Fruit fly (Drosophila melanogaster) whole organism, embryonic: ENCODE data around the gene BckdhA.

ENCODE experiments used
- Aef1 ChIP-seq: fragments of 200-800 bp; sonication (Bioruptor generic); IDR thresholded peaks from 3 replicates; pipeline ENCODE4 v1.3.6; 2022; ENCODE audit warnings: missing biosample characterization, missing genetic modification characterization
- Atf-2 ChIP-seq: fragments of 200-800 bp; sonication (Bioruptor generic); optimal IDR thresholded peaks from 2 replicates; lab custom pipeline; 2016; ENCODE audit warnings: missing biosample characterization, missing genetic modification characterization
- CG11560 ChIP-seq: fragments of 200-800 bp; sonication (Bioruptor generic); IDR thresholded peaks from 3 replicates; pipeline ENCODE4 v1.3.6; 2022; ENCODE audit warnings: missing biosample characterization, missing genetic modification characterization
- CG12942 ChIP-seq: fragments of 200-800 bp; sonication (Bioruptor generic); optimal IDR thresholded peaks from 3 replicates; lab custom pipeline; 2016; ENCODE audit warnings: missing biosample characterization, missing genetic modification characterization
- CG15269 ChIP-seq: fragments of 200-800 bp; sonication (Bioruptor generic); optimal IDR thresholded peaks from 2 replicates; lab custom pipeline; 2018; ENCODE audit warnings: missing biosample characterization, mild to moderate bottlenecking, missing genetic modification characterization, moderate library complexity
- CG15514 ChIP-seq: fragments of 200-800 bp; sonication (Bioruptor generic); optimal IDR thresholded peaks from 3 replicates; lab custom pipeline; 2017; ENCODE audit warnings: missing biosample characterization, missing genetic modification characterization, mild to moderate bottlenecking, moderate library complexity, missing genetic modification reagents
- CG16815 ChIP-seq: fragments of 200-800 bp; sonication (Bioruptor generic); optimal IDR thresholded peaks from 3 replicates; lab custom pipeline; 2017; ENCODE audit warnings: missing biosample characterization, mild to moderate bottlenecking, missing genetic modification characterization
- CG17361 ChIP-seq: fragments of 200-800 bp; sonication (Bioruptor generic); IDR thresholded peaks from 3 replicates; pipeline ENCODE4 v1.3.6; 2022; ENCODE audit warnings: missing biosample characterization, missing genetic modification characterization
- CG18011 ChIP-seq: fragments of 200-800 bp; sonication (Bioruptor generic); optimal IDR thresholded peaks from 2 replicates; lab custom pipeline; 2017; ENCODE audit warnings: missing biosample characterization, missing genetic modification characterization, mild to moderate bottlenecking, moderate library complexity, missing genotype
- CG31224 ChIP-seq: fragments of 200-800 bp; sonication (Bioruptor generic); IDR thresholded peaks from 2 replicates; pipeline ENCODE4 v1.3.6; 2022; ENCODE audit warnings: missing biosample characterization, missing genetic modification characterization
- CG32532 ChIP-seq: fragments of 200-800 bp; sonication (Bioruptor generic); IDR thresholded peaks from 2 replicates; pipeline ENCODE4 v1.3.6; 2022; ENCODE audit warnings: missing biosample characterization, missing genetic modification characterization
- CG34376 ChIP-seq: fragments of 200-800 bp; sonication (Bioruptor generic); optimal IDR thresholded peaks from 2 replicates; lab custom pipeline; 2018; ENCODE audit warnings: missing biosample characterization, mild to moderate bottlenecking, missing genetic modification characterization
- CG3847 ChIP-seq: fragments of 200-800 bp; sonication (Bioruptor generic); IDR thresholded peaks from 2 replicates; pipeline ENCODE4 v1.3.6; 2022; ENCODE audit warnings: missing biosample characterization, missing genetic modification characterization
- CG5245 ChIP-seq: fragments of 200-800 bp; sonication (Bioruptor generic); optimal IDR thresholded peaks from 3 replicates; lab custom pipeline; 2016; ENCODE audit warnings: missing biosample characterization, missing genetic modification characterization
- CG6689 ChIP-seq: fragments of 200-800 bp; sonication (Bioruptor generic); IDR thresholded peaks from 2 replicates; pipeline ENCODE4 v1.3.6; 2022; ENCODE audit warnings: missing biosample characterization, missing genetic modification characterization
- CG6765 ChIP-seq: fragments of 200-800 bp; sonication (Bioruptor generic); optimal IDR thresholded peaks from 3 replicates; lab custom pipeline; 2017; ENCODE audit warnings: missing biosample characterization, mild to moderate bottlenecking, missing genetic modification characterization
- CG7987 ChIP-seq: fragments of 200-800 bp; sonication (Bioruptor generic); optimal IDR thresholded peaks from 2 replicates; lab custom pipeline; 2018; ENCODE audit warnings: missing biosample characterization, mild to moderate bottlenecking, missing genetic modification characterization, moderate library complexity
- CG8281 ChIP-seq: fragments of 200-800 bp; sonication (Bioruptor generic); optimal IDR thresholded peaks from 2 replicates; lab custom pipeline; 2018; ENCODE audit warnings: missing biosample characterization, mild to moderate bottlenecking, missing genetic modification characterization, moderate library complexity
- CoRest ChIP-seq: fragments of 200-800 bp; sonication (Bioruptor generic); optimal IDR thresholded peaks from 3 replicates; lab custom pipeline; 2018; ENCODE audit warnings: missing biosample characterization, mild to moderate bottlenecking, missing genetic modification characterization, moderate library complexity
- D19B ChIP-seq: fragments of 200-800 bp; sonication (Bioruptor generic); optimal IDR thresholded peaks from 2 replicates; lab custom pipeline; 2017; ENCODE audit warnings: missing biosample characterization, mild to moderate bottlenecking, missing genetic modification characterization
- Dbx ChIP-seq: fragments of 200-800 bp; sonication (Bioruptor generic); IDR thresholded peaks from 3 replicates; pipeline ENCODE4 v1.3.6; 2022; ENCODE audit warnings: missing biosample characterization, missing genetic modification characterization
- Dfd ChIP-seq, 2 experiments: fragments of >200 bp; optimal IDR thresholded peaks; 2 replicates each; lab custom pipeline; 2017; ENCODE audit warnings: missing biosample characterization in 2 of 2, missing genetic modification characterization in 2 of 2
- Dll ChIP-seq: fragments of 200-800 bp; sonication (Bioruptor generic); IDR thresholded peaks from 4 replicates; pipeline ENCODE4 v1.3.6; 2022; ENCODE audit warnings: missing biosample characterization, missing genetic modification characterization; ENCODE audit not compliant: partially characterized antibody
- Doc2 ChIP-seq: fragments of 200-800 bp; sonication (Bioruptor generic); IDR thresholded peaks from 2 replicates; pipeline ENCODE4 v1.3.6; 2022; ENCODE audit warnings: missing biosample characterization, missing genetic modification characterization
- Eip74EF ChIP-seq, 2 experiments: fragments of 200-800 bp in 1 of 2; fragments of >200 bp in 1 of 2; sonication (Bioruptor generic) in 1 of 2; optimal IDR thresholded peaks; 2 replicates each; lab custom pipeline; 2017 to 2019; ENCODE audit warnings: missing biosample characterization in 2 of 2, missing genetic modification characterization in 2 of 2, mild to moderate bottlenecking in 1 of 2, moderate library complexity in 1 of 2
- Fer1 ChIP-seq: fragments of 200-800 bp; sonication (Bioruptor generic); optimal IDR thresholded peaks from 2 replicates; lab custom pipeline; 2017; ENCODE audit warnings: missing biosample characterization, mild to moderate bottlenecking, missing genetic modification characterization
- Fer3 ChIP-seq: fragments of 200-800 bp; sonication (Bioruptor generic); optimal IDR thresholded peaks from 2 replicates; lab custom pipeline; 2018; ENCODE audit warnings: missing biosample characterization, mild to moderate bottlenecking, missing genetic modification characterization, moderate library complexity
- H2.0 ChIP-seq: fragments of 200-800 bp; sonication (Bioruptor generic); IDR thresholded peaks from 2 replicates; pipeline ENCODE4 v1.3.6; 2022; ENCODE audit warnings: missing biosample characterization, missing genetic modification characterization
- Hr51 ChIP-seq, 2 experiments: fragments of 200-800 bp; sonication (Bioruptor generic); optimal IDR thresholded peaks; 2 replicates in 1 of 2; 3 replicates in 1 of 2; lab custom pipeline; 2016 to 2018; ENCODE audit warnings: missing biosample characterization in 2 of 2, missing genetic modification characterization in 2 of 2, mild to moderate bottlenecking in 1 of 2, moderate library complexity in 1 of 2
- Med ChIP-seq: fragments of 200-800 bp; sonication (Bioruptor generic); peaks from one replicate; lab custom pipeline; 2016; ENCODE audit warnings: missing biosample characterization, missing genetic modification characterization, mild to moderate bottlenecking, inconsistent platforms, moderate library complexity
- NC2α ChIP-seq: fragments of 200-800 bp; sonication (Bioruptor generic); optimal IDR thresholded peaks from 2 replicates; lab custom pipeline; 2016; ENCODE audit warnings: missing biosample characterization, missing genetic modification characterization
- Nf-YC ChIP-seq: fragments of 200-800 bp; optimal IDR thresholded peaks from 3 replicates; lab custom pipeline; 2019; ENCODE audit warnings: missing biosample characterization, mild to moderate bottlenecking, missing genetic modification characterization, moderate library complexity
- Poxn ChIP-seq: fragments of 200-800 bp; sonication (Bioruptor generic); IDR thresholded peaks from 2 replicates; pipeline ENCODE4 v1.3.6; 2022; ENCODE audit warnings: missing biosample characterization, missing genetic modification characterization
- ac ChIP-seq: fragments of 200-800 bp; sonication (Bioruptor generic); optimal IDR thresholded peaks from 3 replicates; lab custom pipeline; 2017; ENCODE audit warnings: missing biosample characterization, mild to moderate bottlenecking, missing genetic modification characterization
- bowl ChIP-seq: fragments of 200-800 bp; sonication (Bioruptor generic); IDR thresholded peaks from 2 replicates; pipeline ENCODE4 v1.3.6; 2022; ENCODE audit warnings: missing biosample characterization, missing genetic modification characterization
- caup ChIP-seq: fragments of 200-800 bp; sonication (Bioruptor generic); optimal IDR thresholded peaks from 3 replicates; lab custom pipeline; 2017; ENCODE audit warnings: missing biosample characterization, mild to moderate bottlenecking, missing genetic modification characterization, moderate library complexity; ENCODE audit not compliant: severe bottlenecking
- cwo ChIP-seq: fragments of 200-800 bp; sonication (Bioruptor generic); optimal IDR thresholded peaks from 3 replicates; lab custom pipeline; 2017; ENCODE audit warnings: missing biosample characterization, missing genetic modification characterization, mild to moderate bottlenecking, moderate library complexity, missing genetic modification reagents
- dmrt99B ChIP-seq: fragments of 200-800 bp; sonication (Bioruptor generic); optimal IDR thresholded peaks from 2 replicates; lab custom pipeline; 2018; ENCODE audit warnings: missing biosample characterization, mild to moderate bottlenecking, missing genetic modification characterization, moderate library complexity
- ftz-f1 ChIP-seq: fragments of 200-800 bp; sonication (Bioruptor generic); optimal IDR thresholded peaks from 2 replicates; lab custom pipeline; 2016; ENCODE audit warnings: missing biosample characterization, missing genetic modification characterization
- kay ChIP-seq: fragments of 200-800 bp; sonication (Bioruptor generic); optimal IDR thresholded peaks from 2 replicates; lab custom pipeline; 2016; ENCODE audit warnings: missing biosample characterization, missing genetic modification characterization
- mirr ChIP-seq: fragments of 200-800 bp; sonication (Bioruptor generic); optimal IDR thresholded peaks from 3 replicates; lab custom pipeline; 2018; ENCODE audit warnings: missing biosample characterization, mild to moderate bottlenecking, missing genetic modification characterization
- nmo ChIP-seq: fragments of 200-800 bp; sonication (Bioruptor generic); optimal IDR thresholded peaks from 2 replicates; lab custom pipeline; 2018; ENCODE audit warnings: missing biosample characterization, mild to moderate bottlenecking, missing genetic modification characterization, moderate library complexity
- prd ChIP-seq, 3 experiments: fragments of >200 bp in 2 of 3; fragments of 200-800 bp in 1 of 3; sonication (Bioruptor generic) in 1 of 3; optimal IDR thresholded peaks in 2 of 3; IDR thresholded peaks in 1 of 3; 2 replicates in 2 of 3; 3 replicates in 1 of 3; pipeline versions ENCODE4 v1.3.6 to Lab custom; 2017 to 2022; ENCODE audit warnings: missing biosample characterization in 1 of 3, missing genetic modification characterization in 1 of 3
- seq ChIP-seq: fragments of 200-800 bp; sonication (Bioruptor generic); IDR thresholded peaks from 2 replicates; pipeline ENCODE4 v1.3.6; 2022; ENCODE audit warnings: missing biosample characterization, missing genetic modification characterization
- sim ChIP-seq: fragments of 200-800 bp; sonication (Bioruptor generic); IDR thresholded peaks from 2 replicates; pipeline ENCODE4 v1.3.6; 2022; ENCODE audit warnings: missing biosample characterization, missing genetic modification characterization
- sug ChIP-seq: fragments of 200-800 bp; optimal IDR thresholded peaks from 2 replicates; lab custom pipeline; 2019; ENCODE audit warnings: missing biosample characterization, mild to moderate bottlenecking, missing genetic modification characterization, moderate library complexity
- tna ChIP-seq: fragments of 200-800 bp; sonication (Bioruptor generic); IDR thresholded peaks from 2 replicates; pipeline ENCODE4 v1.3.6; 2022; ENCODE audit warnings: missing biosample characterization, missing genetic modification characterization; ENCODE audit not compliant: partially characterized antibody
- unpg ChIP-seq: fragments of 200-800 bp; sonication (Bioruptor generic); optimal IDR thresholded peaks from 3 replicates; lab custom pipeline; 2018; ENCODE audit warnings: missing biosample characterization, mild to moderate bottlenecking, missing genetic modification characterization, moderate library complexity
- vfl ChIP-seq: fragments of 200-800 bp; sonication (Bioruptor generic); optimal IDR thresholded peaks from 2 replicates; lab custom pipeline; 2016; ENCODE audit warnings: missing biosample characterization, missing genetic modification characterization

The BckdhA gene

DNA sequence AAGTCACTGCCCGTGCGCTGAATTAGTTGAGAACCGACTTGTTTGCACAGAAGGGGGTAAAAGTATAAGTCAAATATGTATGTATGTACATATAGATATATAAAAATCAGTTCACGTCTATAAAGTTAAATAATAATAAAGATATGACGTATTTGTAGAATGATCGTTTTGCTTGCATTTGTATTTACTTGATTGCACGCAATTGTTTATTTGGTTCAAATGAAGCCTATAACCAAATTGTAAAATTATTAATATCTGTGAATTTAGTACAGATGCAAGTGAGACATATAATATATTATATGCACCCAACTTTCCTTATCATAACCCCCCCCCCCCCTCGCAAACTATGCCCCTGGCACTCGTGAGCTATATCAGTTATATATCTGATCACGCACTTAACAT is 45.0 kb downstream of the BckdhA start (continued):
- peak; percentile 14 for TF ChIP-seq CG18011 (GFP tag; lab: Kevin White, UChicago)
- 0 out of 3 replicates have a peak, but pooled peaks have one; percentile 18 for TF ChIP-seq CG11560 (tag; lab: Robert Waterston, UW)
- TF ChIP-seq Dll = no peak
- no peak for TF ChIP-seq ac (GFP tag; lab: Kevin White, UChicago)
- no peak for TF ChIP-seq seq
- no peak for TF ChIP-seq vfl (GFP tag; lab: Kevin White, UChicago)
- peak in 1 of 2 experiments; percentile 14 for TF ChIP-seq Eip74EF (GFP tag; optimal IDR thresholded peaks at IDR 0.05; lab: Kevin White, UChicago)
- no peak for TF ChIP-seq ftz-f1
- TF ChIP-seq CG7987 (GFP tag; lab: Kevin White, UChicago) = peak; percentile 6
- no peak for TF ChIP-seq CG12942 (GFP tag; lab: Kevin White, UChicago)
- no peak for TF ChIP-seq Poxn (GFP tag; lab: Robert Waterston, UW)
- peak; percentile 41 for TF ChIP-seq D19B (GFP tag; lab: Kevin White, UChicago)
- TF ChIP-seq sug (tag; lab: Kevin White, UChicago) = peak; percentile 57
- TF ChIP-seq CG32532 (GFP tag; lab: Robert Waterston, UW) = peak; percentile 57
- TF ChIP-seq CG34376 (GFP tag; lab: Kevin White, UChicago) = peak; percentile 38
- TF ChIP-seq Aef1 (GFP tag; lab: Robert Waterston, UW) = peak; percentile 26; the same call in 1 of the 3 replicates
- no peak for TF ChIP-seq Dfd (GFP tag; optimal IDR thresholded peaks at IDR 0.05; lab: Kevin White, UChicago)
- TF ChIP-seq bowl (GFP tag; lab: Robert Waterston, UW) = no peak
- no peak for TF ChIP-seq NC2α (GFP tag; lab: Kevin White, UChicago)
- TF ChIP-seq CG15269 (tag; lab: Kevin White, UChicago) = peak; percentile 9
- no peak for TF ChIP-seq mirr (GFP tag; lab: Kevin White, UChicago)
- peak; percentile 6 for TF ChIP-seq CG5245 (GFP tag; lab: Kevin White, UChicago)
- peak; percentile 65; the same call in 2 of the 3 replicates for TF ChIP-seq Dbx (GFP tag; lab: Robert Waterston, UW)
- TF ChIP-seq CG15514 = peak; percentile 53
- peak; percentile 61 for TF ChIP-seq nmo (GFP tag; lab: Kevin White, UChicago)
- TF ChIP-seq Doc2 (GFP tag; lab: Robert Waterston, UW) = no peak
- peak; percentile 56 for TF ChIP-seq dmrt99B
- peak; percentile 69 for TF ChIP-seq CG17361
- TF ChIP-seq Fer3 (tag; lab: Kevin White, UChicago) = peak; percentile 34
- TF ChIP-seq CG16815 (GFP tag; lab: Kevin White, UChicago) = peak; percentile 12
- TF ChIP-seq CoRest (tag; lab: Kevin White, UChicago) = peak; percentile 50
- peak in 1 of 2 experiments; percentile 9 for TF ChIP-seq Hr51 (GFP tag; optimal IDR thresholded peaks at IDR 0.05; lab: Kevin White, UChicago)
- TF ChIP-seq prd (optimal IDR thresholded peaks at IDR 0.05; lab: Kevin White, UChicago) = no peak
- TF ChIP-seq prd (GFP tag; IDR thresholded peaks at IDR 0.05; lab: Robert Waterston, UW) = peak; percentile 53; the same call in 2 of the 3 replicates
- no peak for TF ChIP-seq H2.0 (GFP tag; lab: Robert Waterston, UW)
- peak; percentile 78 for TF ChIP-seq cwo (GFP tag; lab: Kevin White, UChicago)
- peak; percentile 37 for TF ChIP-seq unpg (GFP tag; lab: Kevin White, UChicago)
- peak; percentile 32 for TF ChIP-seq CG3847
- TF ChIP-seq tna = no peak
- TF ChIP-seq Med (GFP tag; lab: Kevin White, UChicago) = peak; percentile 86
- peak; percentile 24 for TF ChIP-seq CG8281 (tag; lab: Kevin White, UChicago)
- peak; percentile 35; the same call in 1 of the 2 replicates for TF ChIP-seq CG6689 (GFP tag; lab: Robert Waterston, UW)
- peak; percentile 20 for TF ChIP-seq CG6765 (GFP tag; lab: Kevin White, UChicago)
- no peak for TF ChIP-seq sim (GFP tag; lab: Robert Waterston, UW)
- no peak for TF ChIP-seq Atf-2 (GFP tag; lab: Kevin White, UChicago)
- peak; percentile 68 for TF ChIP-seq Fer1 (GFP tag; lab: Kevin White, UChicago)
- TF ChIP-seq kay (GFP tag; lab: Kevin White, UChicago) = peak; percentile 43
- TF ChIP-seq caup = peak; percentile 71
- TF ChIP-seq CG31224 (GFP tag; lab: Robert Waterston, UW) = 0 out of 2 replicates have a peak, but pooled peaks have one; percentile 43
- no peak for TF ChIP-seq Nf-YC (tag; lab: Kevin White, UChicago)
